Fruit fly (Drosophila melanogaster): ENCODE results near the gene Dora.
A peak's percentile ranks its signal among the peaks of the same experiment; 100 is the strongest.

Gene Dora

DNA sequence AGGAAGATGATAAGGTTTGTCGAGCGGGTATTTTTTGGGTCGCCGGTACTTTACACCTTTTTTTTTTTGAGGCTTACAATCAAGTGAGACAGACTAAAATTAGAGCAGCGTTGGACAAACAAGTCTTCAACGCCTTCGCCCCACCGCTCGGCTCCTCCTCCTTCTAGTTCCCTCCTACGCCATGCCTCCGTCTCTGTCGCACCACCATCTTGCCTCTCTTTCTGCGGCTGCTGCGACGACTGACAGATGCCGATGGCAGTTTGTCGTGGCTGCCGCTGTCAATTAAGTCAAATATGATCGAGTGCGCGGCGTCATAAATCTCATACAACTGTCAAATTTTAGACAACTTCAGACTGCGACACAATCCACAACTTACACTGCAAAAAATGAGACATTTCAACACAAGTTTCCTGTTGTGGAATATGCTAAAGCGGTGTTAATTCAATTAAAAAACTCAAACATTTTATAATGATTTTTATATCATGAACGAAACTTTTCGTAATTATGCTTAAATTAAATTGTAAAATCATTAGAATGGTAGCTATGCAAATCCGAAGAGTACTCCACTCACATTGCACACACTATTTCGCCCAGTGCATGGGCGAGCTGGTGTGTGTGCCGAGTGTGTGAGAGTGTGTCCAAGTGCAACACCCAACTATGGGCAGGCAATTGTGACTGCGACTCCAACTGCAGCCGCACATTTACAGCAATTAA is 57.0 kb downstream of the Dora start (continued):
- TF ChIP-seq CG10669 (GFP tag; optimal IDR thresholded peaks at IDR 0.05) = peak; percentile 54
- no peak for TF ChIP-seq CG6792 (GFP tag; optimal IDR thresholded peaks at IDR 0.05)
- TF ChIP-seq CG6854 (GFP tag; optimal IDR thresholded peaks at IDR 0.05) = no peak
- TF ChIP-seq achi (GFP tag; optimal IDR thresholded peaks at IDR 0.05) = peak; percentile 43
- no peak for TF ChIP-seq Sox15 (GFP tag; optimal IDR thresholded peaks at IDR 0.05)
- peak in 1 of 2 experiments; percentile 15 for TF ChIP-seq ss (GFP tag; optimal IDR thresholded peaks at IDR 0.05)
- TF ChIP-seq Gug (GFP tag; IDR thresholded peaks at IDR 0.05) = no peak; the same call in 1 of the 2 replicates
- peak; percentile 59 for TF ChIP-seq OdsH (GFP tag; optimal IDR thresholded peaks at IDR 0.05)
- TF ChIP-seq Eip78C (GFP tag) = peak; percentile 84
- no peak for TF ChIP-seq fkh (GFP tag; optimal IDR thresholded peaks at IDR 0.05)
- peak; percentile 10 for TF ChIP-seq CG1621 (tag; optimal IDR thresholded peaks at IDR 0.05)
- no peak for TF ChIP-seq Hr38 (GFP tag; optimal IDR thresholded peaks at IDR 0.05)
- TF ChIP-seq spab (GFP tag; optimal IDR thresholded peaks at IDR 0.05) = no peak
- TF ChIP-seq pdm3 (GFP tag; optimal IDR thresholded peaks at IDR 0.05) = peak; percentile 58
- peak; percentile 51; the same call in 1 of the 3 replicates for TF ChIP-seq CG6163 (GFP tag; IDR thresholded peaks at IDR 0.05)
- peak; percentile 7 for TF ChIP-seq Smox (GFP tag; optimal IDR thresholded peaks at IDR 0.05)
- TF ChIP-seq Hr4 (GFP tag; optimal IDR thresholded peaks at IDR 0.05) = peak; percentile 61
- peak; percentile 2 for TF ChIP-seq esn (GFP tag; optimal IDR thresholded peaks at IDR 0.05)
- TF ChIP-seq salr (GFP tag; optimal IDR thresholded peaks at IDR 0.05) = peak in 1 of 2 experiments; percentile 25

DNA sequence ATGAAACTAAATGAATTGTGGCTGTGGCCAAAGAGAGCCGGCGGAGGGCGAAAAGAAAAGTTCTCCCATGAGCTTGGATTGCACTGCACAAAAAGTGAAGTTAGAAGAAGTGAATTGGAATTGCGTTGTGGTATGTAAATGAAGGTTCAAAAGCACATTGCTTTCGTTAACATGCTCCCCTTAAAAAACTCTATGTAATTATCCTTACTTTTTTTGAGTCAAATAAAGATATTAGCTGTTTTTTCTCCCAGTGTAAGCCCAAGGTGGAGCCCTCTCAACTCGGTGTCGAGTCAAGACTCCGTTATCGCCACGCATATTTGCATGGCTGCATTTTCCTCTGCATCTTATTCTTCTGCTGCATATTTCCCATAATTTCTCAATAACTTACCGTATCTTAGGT is 59.8 kb downstream of the Dora start:
- TF ChIP-seq CG3919 (GFP tag; optimal IDR thresholded peaks at IDR 0.05) (peak; percentile 72), CG15336 (GFP tag; IDR thresholded peaks at IDR 0.05) (peak; percentile 68), CG6854 (GFP tag; optimal IDR thresholded peaks at IDR 0.05) (no peak), CG8319 (GFP tag; optimal IDR thresholded peaks at IDR 0.05) (peak; percentile 6), eg (GFP tag; IDR thresholded peaks at IDR 0.05) (peak; percentile 74), Ets21C (GFP tag; optimal IDR thresholded peaks at IDR 0.05) (peak; percentile 25), pdm3 (GFP tag; optimal IDR thresholded peaks at IDR 0.05) (peak; percentile 69), fkh (GFP tag; optimal IDR thresholded peaks at IDR 0.05) (no peak), esn (GFP tag; optimal IDR thresholded peaks at IDR 0.05) (peak; percentile 42), dac (GFP tag; optimal IDR thresholded peaks at IDR 0.05) (no peak), CG11902 (GFP tag; optimal IDR thresholded peaks at IDR 0.05) (no peak), cyc (GFP tag; optimal IDR thresholded peaks at IDR 0.05) (peak; percentile 44), CG34406 (GFP tag; optimal IDR thresholded peaks at IDR 0.05) (peak; percentile 42), salr (GFP tag; optimal IDR thresholded peaks at IDR 0.05) (peak; percentile 44 to 66), CG11762 (GFP tag; optimal IDR thresholded peaks at IDR 0.05; ENCODE audit: insufficient read depth) (peak; percentile 58), Hr39 (GFP tag; optimal IDR thresholded peaks at IDR 0.05) (peak; percentile 60), Lpt (GFP tag; optimal IDR thresholded peaks at IDR 0.05) (peak; percentile 37), OdsH (GFP tag; optimal IDR thresholded peaks at IDR 0.05) (peak; percentile 71), CG11294 (GFP tag; IDR thresholded peaks at IDR 0.05) (peak; percentile 51), topi (GFP tag; optimal IDR thresholded peaks at IDR 0.05) (peak; percentile 59), lz (GFP tag; optimal IDR thresholded peaks at IDR 0.05) (peak; percentile 34), Hr4 (GFP tag; optimal IDR thresholded peaks at IDR 0.05) (peak; percentile 40), Eip75B (GFP tag; optimal IDR thresholded peaks at IDR 0.05) (peak; percentile 75), Ets96B (tag; optimal IDR thresholded peaks at IDR 0.05) (peak; percentile 77), fd85E (GFP tag; optimal IDR thresholded peaks at IDR 0.05) (no peak), CG9139 (GFP tag; optimal IDR thresholded peaks at IDR 0.05) (peak; percentile 62), dsx (GFP tag; optimal IDR thresholded peaks at IDR 0.05; ENCODE audit: poor library complexity, severe bottlenecking) (peak; percentile 75), CG6276 (GFP tag; optimal IDR thresholded peaks at IDR 0.05) (peak; percentile 29), Blimp-1 (GFP tag; optimal IDR thresholded peaks at IDR 0.05) (no peak), CG10631 (GFP tag; optimal IDR thresholded peaks at IDR 0.05) (peak; percentile 77), CG8119 (GFP tag; IDR thresholded peaks at IDR 0.05) (peak; percentile 67), svp (GFP tag) (peak; percentile 72), spab (GFP tag; optimal IDR thresholded peaks at IDR 0.05) (peak; percentile 75), Eip78C (GFP tag) (peak; percentile 91), CG7368 (GFP tag; optimal IDR thresholded peaks at IDR 0.05) (peak; percentile 44), CG8632 (GFP tag; optimal IDR thresholded peaks at IDR 0.05) (peak; percentile 48), Gug (GFP tag; IDR thresholded peaks at IDR 0.05) (peak; percentile 59), vri (GFP tag; optimal IDR thresholded peaks at IDR 0.05) (no peak), Sox15 (GFP tag; optimal IDR thresholded peaks at IDR 0.05) (peak; percentile 37), CG6808 (GFP tag; optimal IDR thresholded peaks at IDR 0.05) (peak; percentile 79)
